Worm (Caenorhabditis elegans) whole organism, L3 larva: ENCODE measurements around the gene C54F6.12.
A peak's percentile ranks its signal among the peaks of the same experiment; 100 is the strongest.

ENCODE experiments used
- egl-27 ChIP-seq: sonication (generic microtip); optimal IDR thresholded peaks from 4 replicates; lab custom pipeline; 2017; ENCODE audit warnings: missing biosample characterization, missing genetic modification reagents, missing genetic modification characterization
- nhr-12 ChIP-seq: fragments of 150-350 bp; optimal IDR thresholded peaks from 2 replicates; lab custom pipeline; 2014; ENCODE audit warnings: missing biosample characterization, missing genetic modification characterization
- nhr-23 ChIP-seq: fragments of 150-350 bp; optimal IDR thresholded peaks from 2 replicates; lab custom pipeline; 2014; ENCODE audit warnings: missing biosample characterization, missing genetic modification reagents, missing genetic modification characterization
- nhr-237 ChIP-seq: fragments of 150-350 bp; optimal IDR thresholded peaks from 2 replicates; lab custom pipeline; 2014; ENCODE audit warnings: missing biosample characterization, missing genetic modification characterization
- zag-1 ChIP-seq: fragments of 150-350 bp; optimal IDR thresholded peaks from 2 replicates; lab custom pipeline; 2014; ENCODE audit warnings: missing biosample characterization, missing genetic modification characterization
- ztf-4 ChIP-seq: fragments of 150-350 bp; optimal IDR thresholded peaks from 2 replicates; lab custom pipeline; 2014; ENCODE audit warnings: missing biosample characterization, missing genetic modification characterization

DNA sequence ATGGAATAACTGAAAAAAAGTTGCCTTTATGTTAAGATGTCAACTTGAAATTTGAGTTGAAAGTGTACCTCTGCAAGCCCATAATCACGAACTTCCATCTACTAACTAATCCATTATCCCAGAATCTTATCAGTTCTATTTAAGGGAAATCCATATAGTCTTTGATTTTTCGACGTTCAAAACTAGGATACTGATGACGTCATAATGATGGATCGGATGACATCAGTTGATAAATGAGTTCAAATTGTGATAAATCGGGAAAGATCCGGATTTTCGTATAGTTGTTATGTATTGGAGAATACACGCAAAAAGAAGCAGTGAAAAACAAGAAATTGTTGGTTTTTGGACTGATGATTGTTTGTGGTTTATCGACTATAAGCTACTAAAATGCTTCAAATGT, 5.8 kb upstream of the C54F6.12 start:
- no peak for TF ChIP-seq zag-1 (tag; lab: Kevin White, UChicago)
- TF ChIP-seq nhr-12 = no peak
- no peak for TF ChIP-seq ztf-4
- peak; percentile 91 for TF ChIP-seq nhr-23 (tag; lab: Kevin White, UChicago)
- no peak for TF ChIP-seq egl-27 (tag; lab: Kevin White, UChicago)
- no peak for TF ChIP-seq nhr-237 (tag; lab: Kevin White, UChicago)
